Comparison of ENCODE assay signal across 2 worm cellular contexts in the genomic region with DNA sequence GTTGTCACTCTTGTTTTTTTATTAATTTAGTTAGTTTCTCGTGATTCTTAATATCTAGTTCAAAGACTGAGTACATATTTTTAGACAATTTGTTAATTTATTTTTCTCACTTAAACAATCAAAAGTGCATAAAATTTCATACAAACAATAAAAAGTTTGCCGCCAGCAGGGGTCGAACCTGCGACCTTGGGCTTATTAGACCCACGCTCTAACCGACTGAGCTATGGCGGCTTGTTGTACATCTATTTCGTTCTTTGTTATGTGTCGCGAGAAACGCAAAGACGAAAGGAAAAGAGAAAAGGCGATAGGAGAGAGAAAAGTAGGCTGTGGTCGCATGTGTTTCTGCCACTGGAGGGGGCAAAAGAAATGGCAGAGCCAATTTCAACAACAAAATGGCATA.
TF ChIP-seq lines count a peak whose summit lies in the region.

No protein-coding gene starts in this region.

TF ChIP-seq in whole organism, L4 larva, 104 proteins besides CTCF, POLR2A, EP300 and RAD21 (continued from another document):
- peak; percentile 80 for TF ChIP-seq hlh-11 (tag; optimal IDR thresholded peaks at IDR 0.05; lab: Kevin White, UChicago)
- TF ChIP-seq ceh-32 (tag; optimal IDR thresholded peaks at IDR 0.05; lab: Kevin White, UChicago; ENCODE audit: poor library complexity), result peak; percentile 30
- TF ChIP-seq lin-39 (tag; optimal IDR thresholded peaks at IDR 0.05; lab: Kevin White, UChicago), result no peak
- TF ChIP-seq skn-1 (tag; optimal IDR thresholded peaks at IDR 0.05; lab: Kevin White, UChicago), result no peak
- TF ChIP-seq zfp-3 (GFP tag; conservative IDR thresholded peaks at IDR 0.05; lab: Robert Waterston, UW), result peak; percentile 88
- TF ChIP-seq ceh-82 (tag; optimal IDR thresholded peaks at IDR 0.05; lab: Kevin White, UChicago), result no peak
- TF ChIP-seq nhr-77 (tag; optimal IDR thresholded peaks at IDR 0.05; lab: Kevin White, UChicago), result peak; percentile 72
- TF ChIP-seq spr-1 (tag; optimal IDR thresholded peaks at IDR 0.05; lab: Kevin White, UChicago), result peak; percentile 82
- TF ChIP-seq tag-97 (GFP tag; IDR thresholded peaks at IDR 0.05; lab: Robert Waterston, UW), result no peak
- peak; percentile 94 for TF ChIP-seq mep-1 (tag; optimal IDR thresholded peaks at IDR 0.05; lab: Kevin White, UChicago)
- peak; percentile 91 for TF ChIP-seq nhr-111 (GFP tag; optimal IDR thresholded peaks at IDR 0.05; lab: Kevin White, UChicago)
- TF ChIP-seq lin-1 (GFP tag; IDR thresholded peaks at IDR 0.05; lab: Robert Waterston, UW), result peak; percentile 88
- peak; percentile 93 for TF ChIP-seq rbr-2 (tag; optimal IDR thresholded peaks at IDR 0.05; lab: Kevin White, UChicago)
- no peak for TF ChIP-seq nhr-10 (tag; optimal IDR thresholded peaks at IDR 0.05; lab: Kevin White, UChicago)
- no peak for TF ChIP-seq egl-27 (tag; optimal IDR thresholded peaks at IDR 0.05; lab: Kevin White, UChicago)
- no peak for TF ChIP-seq ztf-11 (tag; optimal IDR thresholded peaks at IDR 0.05; lab: Kevin White, UChicago)
- 0 out of 2 replicates have a peak, but pooled peaks have one; percentile 40 for TF ChIP-seq zip-11 (GFP tag; IDR thresholded peaks at IDR 0.05; lab: Robert Waterston, UW)
- peak; percentile 82 for TF ChIP-seq nhr-42 (GFP tag; IDR thresholded peaks at IDR 0.05; lab: Robert Waterston, UW)
- peak; percentile 86 for TF ChIP-seq gei-8 (GFP tag; optimal IDR thresholded peaks at IDR 0.05; lab: Kevin White, UChicago)
- TF ChIP-seq fkh-10 (GFP tag; optimal IDR thresholded peaks at IDR 0.05; lab: Kevin White, UChicago), result peak; percentile 75
- peak; percentile 73 for TF ChIP-seq T20F7.1 (GFP tag; optimal IDR thresholded peaks at IDR 0.05; lab: Kevin White, UChicago)
- peak; percentile 60; the same call in 1 of the 2 replicates for TF ChIP-seq ceh-44 (GFP tag; IDR thresholded peaks at IDR 0.05; lab: Robert Waterston, UW)
- peak; percentile 65 for TF ChIP-seq mxl-3 (GFP tag; optimal IDR thresholded peaks at IDR 0.05; lab: Kevin White, UChicago)
- peak; percentile 86 for TF ChIP-seq mxl-2 (GFP tag; conservative IDR thresholded peaks at IDR 0.05; lab: Robert Waterston, UW)
- TF ChIP-seq dmd-6 (GFP tag; IDR thresholded peaks at IDR 0.05; lab: Robert Waterston, UW), result peak; percentile 81
- TF ChIP-seq lin-29 (GFP tag; IDR thresholded peaks at IDR 0.05; lab: Robert Waterston, UW), result peak; percentile 82; the same call in 1 of the 2 replicates
- no peak for TF ChIP-seq ZK546.5 (tag; optimal IDR thresholded peaks at IDR 0.05; lab: Kevin White, UChicago)
- TF ChIP-seq pqm-1 (tag; optimal IDR thresholded peaks at IDR 0.05; lab: Kevin White, UChicago), result peak; percentile 10
- peak; percentile 76; the same call in 1 of the 2 replicates for TF ChIP-seq dmd-9 (GFP tag; IDR thresholded peaks at IDR 0.05; lab: Robert Waterston, UW)
- TF ChIP-seq vab-7 (GFP tag; IDR thresholded peaks at IDR 0.05; lab: Robert Waterston, UW), result peak; percentile 95
- TF ChIP-seq daf-12 (tag; optimal IDR thresholded peaks at IDR 0.05; lab: Kevin White, UChicago), result no peak
- TF ChIP-seq ceh-20 (GFP tag; IDR thresholded peaks at IDR 0.05; lab: Robert Waterston, UW), result peak; percentile 93
- peak; percentile 68 for TF ChIP-seq zfp-2 (tag; optimal IDR thresholded peaks at IDR 0.05; lab: Kevin White, UChicago)
- TF ChIP-seq lin-38 (GFP tag; IDR thresholded peaks at IDR 0.05; lab: Robert Waterston, UW), result peak; percentile 81
- TF ChIP-seq ceh-62 (tag; optimal IDR thresholded peaks at IDR 0.05; lab: Kevin White, UChicago), result no peak
- TF ChIP-seq Y5F2A.4 (GFP tag; optimal IDR thresholded peaks at IDR 0.05; lab: Kevin White, UChicago), result peak; percentile 74
- no peak for TF ChIP-seq ceh-28 (tag; optimal IDR thresholded peaks at IDR 0.05; lab: Kevin White, UChicago)
- peak; percentile 85 for TF ChIP-seq lin-13 (GFP tag; optimal IDR thresholded peaks at IDR 0.05; lab: Kevin White, UChicago)
- TF ChIP-seq hif-1 (tag; optimal IDR thresholded peaks at IDR 0.05; lab: Kevin White, UChicago), result peak; percentile 10 to 76
- peak; percentile 93 for TF ChIP-seq ctbp-1 (GFP tag; IDR thresholded peaks at IDR 0.05; lab: Robert Waterston, UW)
- TF ChIP-seq madf-5 (GFP tag; IDR thresholded peaks at IDR 0.05; lab: Robert Waterston, UW), result peak; percentile 90 to 92
- peak; percentile 86; the same call in 1 of the 2 replicates for TF ChIP-seq Y105C5A.15 (GFP tag; IDR thresholded peaks at IDR 0.05; lab: Robert Waterston, UW)
- TF ChIP-seq madf-9 (GFP tag; conservative IDR thresholded peaks at IDR 0.05; lab: Robert Waterston, UW), result peak; percentile 91
- peak; percentile 91 for TF ChIP-seq saeg-2 (GFP tag; IDR thresholded peaks at IDR 0.05; lab: Robert Waterston, UW)
- peak; percentile 78 for TF ChIP-seq F37D6.2 (tag; optimal IDR thresholded peaks at IDR 0.05; lab: Kevin White, UChicago)
- TF ChIP-seq Y75B8A.6 (GFP tag; IDR thresholded peaks at IDR 0.05; lab: Robert Waterston, UW), result peak; percentile 89; the same call in 1 of the 2 replicates
- TF ChIP-seq lin-15B (tag; optimal IDR thresholded peaks at IDR 0.05; lab: Kevin White, UChicago), result no peak
- peak; percentile 87 for TF ChIP-seq nhr-48 (tag; optimal IDR thresholded peaks at IDR 0.05; lab: Kevin White, UChicago)
- peak; percentile 84 for TF ChIP-seq arid-1 (GFP tag; conservative IDR thresholded peaks at IDR 0.05; lab: Robert Waterston, UW)
- peak in 1 of 2 experiments; percentile 84 for TF ChIP-seq mdl-1 (tag; optimal IDR thresholded peaks at IDR 0.05; lab: Kevin White, UChicago)
- no peak for TF ChIP-seq snpc-4 (tag; optimal IDR thresholded peaks at IDR 0.05; lab: Kevin White, UChicago)
- peak; percentile 39 for TF ChIP-seq ces-1 (GFP tag; optimal IDR thresholded peaks at IDR 0.05; lab: Kevin White, UChicago)

TF ChIP-seq in whole organism, late embryonic, 69 proteins besides CTCF, POLR2A, EP300 and RAD21 (continued from another document):
- TF ChIP-seq dmd-4 (tag; optimal IDR thresholded peaks at IDR 0.05; lab: Kevin White, UChicago; ENCODE audit: borderline replicate concordance), result peak; percentile 94
- TF ChIP-seq pat-9 (tag; optimal IDR thresholded peaks at IDR 0.05; lab: Kevin White, UChicago), result peak; percentile 94
- peak; percentile 89 for TF ChIP-seq ceh-2 (tag; optimal IDR thresholded peaks at IDR 0.05; lab: Kevin White, UChicago)
- peak; percentile 71 for TF ChIP-seq odd-2 (tag; optimal IDR thresholded peaks at IDR 0.05; lab: Kevin White, UChicago)
- peak; percentile 68 for TF ChIP-seq hlh-30 (tag; optimal IDR thresholded peaks at IDR 0.05; lab: Kevin White, UChicago; ENCODE audit: insufficient read depth)
- TF ChIP-seq sdc-2 (tag; optimal IDR thresholded peaks at IDR 0.05; lab: Kevin White, UChicago), result peak; percentile 91
- TF ChIP-seq ahr-1 (tag; optimal IDR thresholded peaks at IDR 0.05; lab: Kevin White, UChicago), result peak; percentile 73
- peak; percentile 49 for TF ChIP-seq tbx-7 (tag; optimal IDR thresholded peaks at IDR 0.05; lab: Kevin White, UChicago)
- TF ChIP-seq unc-55 (GFP tag; optimal IDR thresholded peaks at IDR 0.05; lab: Kevin White, UChicago), result peak; percentile 23
